Fruit fly (Drosophila melanogaster) whole organism: ENCODE results near the gene CG14693.

Experiments used
- CG8478 ChIP-seq: fragments of >200 bp; optimal IDR thresholded peaks from 2 replicates; lab custom pipeline; 2018; ENCODE audit warnings: inconsistent platforms
- Dll ChIP-seq: fragments of >200 bp; optimal IDR thresholded peaks from 2 replicates; lab custom pipeline; 2017
- EcR ChIP-seq, 2 experiments: fragments of >200 bp; optimal IDR thresholded peaks; 2 replicates each; lab custom pipeline; 2017; ENCODE audit warnings: missing biosample characterization in 2 of 2, missing genetic modification characterization in 2 of 2, missing genetic modification reagents in 2 of 2
- pan ChIP-seq: fragments of >200 bp; optimal IDR thresholded peaks from 2 replicates; lab custom pipeline; 2017
- psq ChIP-seq: fragments of >200 bp; optimal IDR thresholded peaks from 2 replicates; lab custom pipeline; 2017
- usp ChIP-seq: fragments of >200 bp; optimal IDR thresholded peaks from 2 replicates; lab custom pipeline; 2017; ENCODE audit warnings: missing biosample characterization, missing genetic modification characterization, mixed read lengths

dm6 chr3R:10856618-10857017 lies 41.8 kb upstream of the CG14693 start, which contains the start of gene CG4570:
- TF ChIP-seq usp (no peak), EcR (GFP tag; optimal IDR thresholded peaks at IDR 0.05; lab: Kevin White, UChicago) (no peak), Dll (lab: Kevin White, UChicago) (no peak), CG8478 (lab: Kevin White, UChicago) (no peak), pan (lab: Kevin White, UChicago) (no peak), psq (lab: Kevin White, UChicago) (no peak)
